Worm (Caenorhabditis elegans): ENCODE measurements around the gene col-147.

DNA sequence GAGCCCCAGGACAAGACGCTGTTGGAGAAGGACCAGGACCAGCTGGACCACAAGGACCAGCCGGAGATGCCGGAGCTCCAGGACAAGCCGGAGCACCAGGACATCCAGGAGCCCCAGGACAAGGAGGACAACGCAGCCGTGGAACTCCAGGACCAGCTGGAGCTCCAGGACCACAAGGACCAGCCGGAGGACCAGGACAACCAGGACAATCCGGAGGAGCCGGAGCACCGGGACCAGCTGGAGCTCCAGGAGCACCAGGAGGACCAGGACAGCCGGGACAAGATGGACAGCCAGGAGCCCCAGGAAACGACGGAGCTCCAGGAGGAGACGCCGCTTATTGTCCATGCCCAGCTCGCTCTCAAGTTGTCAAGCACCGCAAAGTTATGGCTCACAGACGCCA, 2.6 kb downstream of the col-147 start:
- TF ChIP-seq elt-3 (tag; optimal IDR thresholded peaks at IDR 0.05) (no peak), lin-39 (tag; optimal IDR thresholded peaks at IDR 0.05) (no peak), nhr-237 (tag; optimal IDR thresholded peaks at IDR 0.05) (no peak), egl-27 (tag; optimal IDR thresholded peaks at IDR 0.05) (no peak), zag-1 (tag; optimal IDR thresholded peaks at IDR 0.05) (no peak), elt-2 (tag; optimal IDR thresholded peaks at IDR 0.05) (no peak), ceh-9 (tag; optimal IDR thresholded peaks at IDR 0.05) (no peak), fkh-2 (tag; optimal IDR thresholded peaks at IDR 0.05) (no peak), ama-1 (optimal IDR thresholded peaks at IDR 0.05) (no peak), ceh-28 (tag; optimal IDR thresholded peaks at IDR 0.05) (no peak), unc-39 (tag; optimal IDR thresholded peaks at IDR 0.05) (no peak), nhr-28 (tag; optimal IDR thresholded peaks at IDR 0.05) (no peak)

All from whole organism, L3 larva.